Fruit fly (Drosophila melanogaster) whole organism, pupa: ENCODE data around the gene CG8209.

ENCODE experiments used
- CG13204 ChIP-seq: fragments of 200-800 bp; sonication (Bioruptor generic); optimal IDR thresholded peaks from 2 replicates; lab custom pipeline; 2018; ENCODE audit warnings: missing biosample characterization, mild to moderate bottlenecking, missing genetic modification characterization, moderate library complexity
- CG14655 ChIP-seq: fragments of 200-800 bp; sonication (Bioruptor generic); optimal IDR thresholded peaks from 3 replicates; lab custom pipeline; 2017; ENCODE audit warnings: mild to moderate bottlenecking, missing biosample characterization, missing genetic modification reagents, missing genetic modification characterization

DNA sequence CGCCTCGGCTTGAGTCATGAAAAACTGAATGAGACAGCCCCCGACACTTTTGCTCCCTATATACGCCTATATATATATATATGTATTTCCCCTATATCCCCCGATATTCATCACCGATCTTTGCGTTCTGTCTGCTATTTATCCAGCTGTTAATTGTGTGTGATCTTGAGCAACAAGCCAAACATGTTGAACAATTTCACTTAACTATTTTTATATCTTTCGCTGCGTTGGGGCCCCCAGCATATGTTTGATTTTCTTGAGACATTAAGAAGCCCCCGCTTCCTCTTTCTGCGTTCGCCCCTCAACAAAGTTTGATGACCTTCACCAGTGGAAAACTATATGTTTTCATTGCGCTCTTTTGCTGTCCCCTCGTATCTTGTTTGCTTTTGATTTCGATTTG, 20.2 kb downstream of the CG8209 start:
- TF ChIP-seq CG13204 (GFP tag; lab: Kevin White, UChicago) = no peak
- no peak for TF ChIP-seq CG14655
